Worm (Caenorhabditis elegans) whole organism, L3 larva: ENCODE results near the gene vglu-3.

ENCODE experiments used
- ZK546.5 ChIP-seq: sonication (generic microtip); optimal IDR thresholded peaks from 2 replicates; lab custom pipeline; 2017; ENCODE audit warnings: missing biosample characterization, missing genetic modification characterization
- aly-2 ChIP-seq: fragments of 150-350 bp; optimal IDR thresholded peaks from 2 replicates; lab custom pipeline; 2014; ENCODE audit warnings: missing biosample characterization, missing genetic modification characterization
- ama-1 ChIP-seq: fragments of 150-350 bp; optimal IDR thresholded peaks from 2 replicates; lab custom pipeline; 2018
- ceh-16 ChIP-seq: sonication (generic microtip); optimal IDR thresholded peaks from 2 replicates; lab custom pipeline; 2017; ENCODE audit warnings: missing biosample characterization, missing genetic modification characterization
- ceh-28 ChIP-seq: fragments of 150-350 bp; optimal IDR thresholded peaks from 2 replicates; lab custom pipeline; 2014; ENCODE audit warnings: missing biosample characterization, missing genetic modification reagents, missing genetic modification characterization
- ceh-82 ChIP-seq: fragments of 150-350 bp; optimal IDR thresholded peaks from 2 replicates; lab custom pipeline; 2014; ENCODE audit warnings: missing biosample characterization, missing genetic modification characterization
- ceh-9 ChIP-seq: sonication (generic microtip); optimal IDR thresholded peaks from 2 replicates; lab custom pipeline; 2018; ENCODE audit warnings: missing biosample characterization, missing genetic modification characterization
- daf-12 ChIP-seq: fragments of 150-350 bp; optimal IDR thresholded peaks from 2 replicates; lab custom pipeline; 2014; ENCODE audit warnings: missing biosample characterization, missing genetic modification reagents, missing genetic modification characterization
- egl-27 ChIP-seq: sonication (generic microtip); optimal IDR thresholded peaks from 4 replicates; lab custom pipeline; 2017; ENCODE audit warnings: missing biosample characterization, missing genetic modification reagents, missing genetic modification characterization
- egl-5 ChIP-seq: fragments of 150-350 bp; optimal IDR thresholded peaks from 2 replicates; lab custom pipeline; 2017; ENCODE audit warnings: missing biosample characterization, missing genetic modification reagents, missing genetic modification characterization, inconsistent platforms
- elt-2 ChIP-seq: sonication (generic microtip); optimal IDR thresholded peaks from 2 replicates; lab custom pipeline; 2016; ENCODE audit warnings: missing genetic modification reagents, mild to moderate bottlenecking, missing genetic modification characterization, missing compliant biosample characterization
- elt-3 ChIP-seq, 3 experiments: fragments of 150-350 bp in 1 of 3; sonication (generic microtip) in 2 of 3; optimal IDR thresholded peaks; 2 replicates in 2 of 3; 4 replicates in 1 of 3; lab custom pipeline; 2014 to 2017; ENCODE audit warnings: missing biosample characterization in 3 of 3, missing genetic modification characterization in 3 of 3
- fkh-10 ChIP-seq: sonication (generic microtip); optimal IDR thresholded peaks from 2 replicates; lab custom pipeline; 2017; ENCODE audit warnings: missing biosample characterization, missing genetic modification reagents, missing genetic modification characterization
- fkh-2 ChIP-seq: fragments of 150-350 bp; optimal IDR thresholded peaks from 2 replicates; lab custom pipeline; 2014; ENCODE audit warnings: missing biosample characterization, missing genetic modification reagents, missing genetic modification characterization
- hmg-11 ChIP-seq: sonication (generic microtip); optimal IDR thresholded peaks from 2 replicates; lab custom pipeline; 2016; ENCODE audit warnings: missing genetic modification characterization, missing compliant biosample characterization
- jun-1 ChIP-seq: fragments of 150-350 bp; optimal IDR thresholded peaks from 2 replicates; lab custom pipeline; 2014; ENCODE audit warnings: missing biosample characterization, missing genetic modification reagents, missing genetic modification characterization
- lin-15B ChIP-seq: fragments of 150-350 bp; optimal IDR thresholded peaks from 2 replicates; lab custom pipeline; 2014; ENCODE audit warnings: missing biosample characterization, missing genetic modification characterization
- lin-39 ChIP-seq: fragments of 150-350 bp; optimal IDR thresholded peaks from 2 replicates; lab custom pipeline; 2018; ENCODE audit warnings: missing biosample characterization, missing genetic modification reagents, missing genetic modification characterization
- lsy-12 ChIP-seq: sonication (generic microtip); optimal IDR thresholded peaks from 2 replicates; lab custom pipeline; 2016; ENCODE audit warnings: mild to moderate bottlenecking, missing genetic modification characterization, missing compliant biosample characterization
- mml-1 ChIP-seq: fragments of 150-350 bp; sonication (generic microtip); optimal IDR thresholded peaks from 3 replicates; lab custom pipeline; 2014; ENCODE audit warnings: missing biosample characterization, missing genetic modification characterization
- nhr-11 ChIP-seq: fragments of 150-350 bp; optimal IDR thresholded peaks from 2 replicates; lab custom pipeline; 2014; ENCODE audit warnings: missing biosample characterization, missing genetic modification characterization
- nhr-12 ChIP-seq: fragments of 150-350 bp; optimal IDR thresholded peaks from 2 replicates; lab custom pipeline; 2014; ENCODE audit warnings: missing biosample characterization, missing genetic modification characterization
- nhr-23 ChIP-seq: fragments of 150-350 bp; optimal IDR thresholded peaks from 2 replicates; lab custom pipeline; 2014; ENCODE audit warnings: missing biosample characterization, missing genetic modification reagents, missing genetic modification characterization
- nhr-237 ChIP-seq: fragments of 150-350 bp; optimal IDR thresholded peaks from 2 replicates; lab custom pipeline; 2014; ENCODE audit warnings: missing biosample characterization, missing genetic modification characterization
- nhr-28 ChIP-seq: fragments of 150-350 bp; optimal IDR thresholded peaks from 2 replicates; lab custom pipeline; 2014; ENCODE audit warnings: missing biosample characterization, missing genetic modification characterization
- nhr-43 ChIP-seq: sonication (generic microtip); optimal IDR thresholded peaks from 2 replicates; lab custom pipeline; 2016; ENCODE audit warnings: mild to moderate bottlenecking, missing genetic modification characterization, missing compliant biosample characterization; ENCODE audit not compliant: poor library complexity, severe bottlenecking
- nhr-67 ChIP-seq: fragments of 150-350 bp; optimal IDR thresholded peaks from 2 replicates; lab custom pipeline; 2014; ENCODE audit warnings: missing biosample characterization, missing genetic modification characterization
- nhr-77 ChIP-seq: fragments of 150-350 bp; optimal IDR thresholded peaks from 2 replicates; lab custom pipeline; 2014; ENCODE audit warnings: missing biosample characterization, missing genetic modification characterization
- pha-4 ChIP-seq: fragments of 150-350 bp; optimal IDR thresholded peaks from 2 replicates; lab custom pipeline; 2014; ENCODE audit warnings: missing biosample characterization, missing genetic modification reagents, missing genetic modification characterization
- pqm-1 ChIP-seq: fragments of 150-350 bp; optimal IDR thresholded peaks from 2 replicates; lab custom pipeline; 2017; ENCODE audit warnings: missing biosample characterization, missing genetic modification characterization, inconsistent platforms
- skn-1 ChIP-seq: fragments of 150-350 bp; optimal IDR thresholded peaks from 2 replicates; lab custom pipeline; 2014; ENCODE audit warnings: missing biosample characterization, missing genetic modification characterization
- snpc-4 ChIP-seq: fragments of 150-350 bp; optimal IDR thresholded peaks from 2 replicates; lab custom pipeline; 2014; ENCODE audit warnings: missing biosample characterization, missing genetic modification characterization
- tbx-2 ChIP-seq: sonication (generic microtip); optimal IDR thresholded peaks from 2 replicates; lab custom pipeline; 2016; ENCODE audit warnings: mild to moderate bottlenecking, missing genetic modification characterization, missing compliant biosample characterization
- unc-39 ChIP-seq: sonication (generic microtip); optimal IDR thresholded peaks from 4 replicates; lab custom pipeline; 2017; ENCODE audit warnings: missing biosample characterization, missing genetic modification characterization
- unc-62 ChIP-seq: fragments of 150-350 bp; sonication (generic microtip); optimal IDR thresholded peaks from 4 replicates; lab custom pipeline; 2014; ENCODE audit warnings: missing biosample characterization, missing genetic modification reagents, missing genetic modification characterization
- zag-1 ChIP-seq: fragments of 150-350 bp; optimal IDR thresholded peaks from 2 replicates; lab custom pipeline; 2014; ENCODE audit warnings: missing biosample characterization, missing genetic modification characterization
- ztf-4 ChIP-seq: fragments of 150-350 bp; optimal IDR thresholded peaks from 2 replicates; lab custom pipeline; 2014; ENCODE audit warnings: missing biosample characterization, missing genetic modification characterization

The vglu-3 gene

ce11 chrIII:10300078-10300477 is at the start of gene vglu-3:
Gene vglu-3 (plus strand): TSS chrIII:10300378.
- TF ChIP-seq ztf-4 (tag; lab: Kevin White, UChicago) (no peak), nhr-12 (tag; lab: Kevin White, UChicago) (no peak), hmg-11 (tag; lab: Kevin White, UChicago) (no peak), ceh-9 (no peak)

ce11 chrIII:10251114-10251513 is 49.1 kb upstream of the vglu-3 start:
- TF ChIP-seq pha-4 (tag; lab: Kevin White, UChicago), result no peak
- no peak for TF ChIP-seq unc-62 (GFP tag; lab: Kevin White, UChicago)
- no peak for TF ChIP-seq aly-2
- no peak for TF ChIP-seq lsy-12 (tag; lab: Kevin White, UChicago)
- TF ChIP-seq unc-39 (tag; lab: Kevin White, UChicago), result no peak
- TF ChIP-seq nhr-237 (tag; lab: Kevin White, UChicago), result no peak
- no peak for TF ChIP-seq lin-15B (tag; lab: Kevin White, UChicago)
- no peak for TF ChIP-seq tbx-2 (tag; lab: Kevin White, UChicago)
- TF ChIP-seq ceh-16, result no peak
- TF ChIP-seq snpc-4 (tag; lab: Kevin White, UChicago), result no peak
- no peak for TF ChIP-seq fkh-2 (tag; lab: Kevin White, UChicago)
- TF ChIP-seq mml-1, result no peak
- no peak for TF ChIP-seq nhr-28 (tag; lab: Kevin White, UChicago)
- no peak for TF ChIP-seq nhr-77
- TF ChIP-seq ama-1 (lab: Kevin White, UChicago), result no peak
- no peak for TF ChIP-seq nhr-67
- TF ChIP-seq jun-1 (tag; lab: Kevin White, UChicago), result no peak
- TF ChIP-seq elt-2, result no peak
- TF ChIP-seq nhr-23 (tag; lab: Kevin White, UChicago), result no peak
- no peak for TF ChIP-seq pqm-1
- TF ChIP-seq, all 47 proteins: peak for 0

ce11 chrIII:10253334-10253733 is 46.8 kb upstream of the vglu-3 start:
- no peak for TF ChIP-seq nhr-67
- no peak for TF ChIP-seq fkh-10 (GFP tag; lab: Kevin White, UChicago)
- TF ChIP-seq skn-1, result no peak
- no peak for TF ChIP-seq ceh-82
- TF ChIP-seq ztf-4 (tag; lab: Kevin White, UChicago), result no peak
- TF ChIP-seq nhr-237 (tag; lab: Kevin White, UChicago), result no peak
- TF ChIP-seq egl-5 (tag; lab: Kevin White, UChicago), result no peak
- no peak for TF ChIP-seq fkh-2 (tag; lab: Kevin White, UChicago)
- no peak for TF ChIP-seq unc-62 (GFP tag; lab: Kevin White, UChicago)
- no peak for TF ChIP-seq ZK546.5 (tag; lab: Kevin White, UChicago)
- no peak for TF ChIP-seq nhr-11
- no peak for TF ChIP-seq ceh-9
- TF ChIP-seq pqm-1, result no peak
- TF ChIP-seq nhr-77, result no peak
- TF ChIP-seq hmg-11 (tag; lab: Kevin White, UChicago), result no peak
- no peak for TF ChIP-seq pha-4 (tag; lab: Kevin White, UChicago)
- no peak for TF ChIP-seq ceh-16
- TF ChIP-seq tbx-2 (tag; lab: Kevin White, UChicago), result no peak
- TF ChIP-seq nhr-12 (tag; lab: Kevin White, UChicago), result no peak
- TF ChIP-seq ceh-28 (tag; lab: Kevin White, UChicago), result no peak
- TF ChIP-seq, all 47 proteins: peak for 0

- peak; percentile 13 for TF ChIP-seq nhr-23 (tag; lab: Kevin White, UChicago)
- no peak for TF ChIP-seq nhr-28 (tag; lab: Kevin White, UChicago)
These were observed 45.6 kb upstream of the vglu-3 start, which contains the start of gene R01H10.4 for ce11 chrIII:10254583-10254982. Gene R01H10.4 (plus strand): TSS chrIII:10254818.

- TF ChIP-seq ZK546.5 (tag; lab: Kevin White, UChicago), result no peak
- no peak for TF ChIP-seq lin-15B (tag; lab: Kevin White, UChicago)
- TF ChIP-seq jun-1 (tag; lab: Kevin White, UChicago), result no peak
- TF ChIP-seq nhr-11, result no peak
- no peak for TF ChIP-seq pha-4 (tag; lab: Kevin White, UChicago)
- no peak for TF ChIP-seq egl-5 (tag; lab: Kevin White, UChicago)
- no peak for TF ChIP-seq pqm-1
- TF ChIP-seq egl-27 (tag; lab: Kevin White, UChicago), result no peak
- no peak for TF ChIP-seq zag-1 (tag; lab: Kevin White, UChicago)
- TF ChIP-seq ztf-4 (tag; lab: Kevin White, UChicago), result no peak
- no peak for TF ChIP-seq snpc-4 (tag; lab: Kevin White, UChicago)
- TF ChIP-seq nhr-43 (tag; lab: Kevin White, UChicago), result no peak
- no peak for TF ChIP-seq lin-39 (tag; lab: Kevin White, UChicago)
- no peak for TF ChIP-seq elt-2
- TF ChIP-seq elt-3 (tag; optimal IDR thresholded peaks at IDR 0.05; lab: Kevin White, UChicago), result no peak
- TF ChIP-seq nhr-67, result no peak
- TF ChIP-seq tbx-2 (tag; lab: Kevin White, UChicago), result no peak
- no peak for TF ChIP-seq daf-12 (tag; lab: Kevin White, UChicago)
These were observed 41.5 kb upstream of the vglu-3 start, which contains the start of gene rip-1 for ce11 chrIII:10258641-10259040. Gene rip-1 (minus strand): TSS chrIII:10258741.
